Fruit fly (Drosophila melanogaster): ENCODE results near the gene CG44195.

The CG44195 gene

dm6 chr3L:7718561-7719417 lies 23.3 kb upstream of the CG44195 start, which contains the start of gene Mcad (continued):
- TF ChIP-seq CG18764 (GFP tag; optimal IDR thresholded peaks at IDR 0.05) (peak; percentile 90), CG12769 (tag; optimal IDR thresholded peaks at IDR 0.05) (peak; percentile 75), CG17361 (GFP tag; IDR thresholded peaks at IDR 0.05) (peak; percentile 95), CG6689 (GFP tag; IDR thresholded peaks at IDR 0.05) (peak; percentile 81), CG30403 (GFP tag; optimal IDR thresholded peaks at IDR 0.05) (peak; percentile 94), chif (GFP tag; optimal IDR thresholded peaks at IDR 0.05) (peak; percentile 17 to 40), CG4360 (GFP tag; IDR thresholded peaks at IDR 0.05) (peak; percentile 52; the same call in 1 of the 2 replicates), CG2875 (GFP tag; optimal IDR thresholded peaks at IDR 0.05) (peak; percentile 75), CG4730 (GFP tag; IDR thresholded peaks at IDR 0.05) (peak; percentile 82), chinmo (GFP tag; IDR thresholded peaks at IDR 0.05; ENCODE audit: partially characterized antibody) (peak; percentile 84; the same call in 1 of the 4 replicates), H2.0 (GFP tag; IDR thresholded peaks at IDR 0.05) (peak; percentile 89), Nf-YC (tag; optimal IDR thresholded peaks at IDR 0.05) (peak; percentile 77), CG8388 (GFP tag; optimal IDR thresholded peaks at IDR 0.05) (peak; percentile 67), rib (GFP tag; IDR thresholded peaks at IDR 0.05) (peak; percentile 82), chn (GFP tag; optimal IDR thresholded peaks at IDR 0.05) (peak; percentile 43), Gug (GFP tag; IDR thresholded peaks at IDR 0.05) (peak; percentile 90), CG15696 (tag; optimal IDR thresholded peaks at IDR 0.05) (peak; percentile 49), CG18011 (GFP tag; optimal IDR thresholded peaks at IDR 0.05) (peak; percentile 76), Poxn (GFP tag; IDR thresholded peaks at IDR 0.05) (peak; percentile 57), chm (GFP tag; IDR thresholded peaks at IDR 0.05) (peak; percentile 65; the same call in 1 of the 2 replicates), CG34422 (GFP tag; IDR thresholded peaks at IDR 0.05) (peak; percentile 50), Hmx (GFP tag; optimal IDR thresholded peaks at IDR 0.05) (peak; percentile 80), toy (GFP tag; IDR thresholded peaks at IDR 0.05) (0 out of 2 replicates have a peak, but pooled peaks have one; percentile 67), Atf3 (GFP tag; optimal IDR thresholded peaks at IDR 0.05) (no peak), cwo (GFP tag; optimal IDR thresholded peaks at IDR 0.05) (peak; percentile 94), otp (GFP tag; IDR thresholded peaks at IDR 0.05) (peak; percentile 44; the same call in 2 of the 3 replicates), Fer2 (tag; optimal IDR thresholded peaks at IDR 0.05) (peak; percentile 81), bowl (GFP tag; IDR thresholded peaks at IDR 0.05) (peak; percentile 69), CG12659 (GFP tag; optimal IDR thresholded peaks at IDR 0.05) (peak; percentile 90), stwl (tag; optimal IDR thresholded peaks at IDR 0.05) (no peak), CG15601 (tag; optimal IDR thresholded peaks at IDR 0.05) (peak; percentile 54), BtbVII (GFP tag; optimal IDR thresholded peaks at IDR 0.05) (peak; percentile 95), CG1024 (GFP tag; IDR thresholded peaks at IDR 0.05) (peak; percentile 85), CG3726 (GFP tag; IDR thresholded peaks at IDR 0.05) (peak; percentile 69), CG6791 (GFP tag; IDR thresholded peaks at IDR 0.05; ENCODE audit: partially characterized antibody) (no peak), tgo (GFP tag; IDR thresholded peaks at IDR 0.05) (peak; percentile 95), CG9215 (GFP tag; IDR thresholded peaks at IDR 0.05) (peak; percentile 91), CG3163 (GFP tag; optimal IDR thresholded peaks at IDR 0.05) (no peak), CG18619 (GFP tag; optimal IDR thresholded peaks at IDR 0.05) (peak; percentile 84), sug (tag; optimal IDR thresholded peaks at IDR 0.05) (peak; percentile 73), CG11085 (GFP tag; IDR thresholded peaks at IDR 0.05) (peak; percentile 92), ash1 (GFP tag; optimal IDR thresholded peaks at IDR 0.05) (peak; percentile 43), CG31365 (tag; optimal IDR thresholded peaks at IDR 0.05) (peak; percentile 64), HLH3B (GFP tag; IDR thresholded peaks at IDR 0.05) (peak; percentile 95), HLH54F (GFP tag; optimal IDR thresholded peaks at IDR 0.05) (peak; percentile 65), Dip2 (GFP tag; IDR thresholded peaks at IDR 0.05) (peak; percentile 52), CG33213 (GFP tag; optimal IDR thresholded peaks at IDR 0.05) (peak; percentile 25), CG11696 (GFP tag; IDR thresholded peaks at IDR 0.05) (peak; percentile 16; the same call in 1 of the 2 replicates), Hey (tag; optimal IDR thresholded peaks at IDR 0.05) (no peak)
